Fruit fly (Drosophila melanogaster): Measurements from ENCODE around the gene ifc.

DNA sequence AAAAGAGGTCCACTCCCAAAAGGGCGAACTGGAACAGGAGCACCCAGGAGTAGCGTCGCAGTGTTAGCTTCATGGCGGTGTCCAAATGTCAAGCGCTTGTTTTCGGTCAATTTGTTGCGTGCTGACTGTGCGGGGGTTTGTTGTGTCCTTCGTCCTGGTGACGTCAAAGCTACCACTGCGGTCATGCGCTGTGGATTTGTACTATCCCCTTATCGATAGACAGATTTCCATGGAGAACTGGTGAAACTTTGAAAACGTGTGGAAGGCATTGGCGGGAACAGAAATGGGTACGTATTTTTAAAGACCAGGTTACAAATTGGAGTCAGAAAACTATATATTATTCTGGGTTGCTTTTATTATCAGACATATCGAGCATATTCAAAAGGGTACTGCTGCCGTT lies 30.0 kb upstream of the ifc start, which contains the start of gene CG13999:
- TF ChIP-seq acj6 (GFP tag; optimal IDR thresholded peaks at IDR 0.05) (no peak), fd59A (GFP tag; optimal IDR thresholded peaks at IDR 0.05) (no peak), Sox15 (GFP tag; optimal IDR thresholded peaks at IDR 0.05) (no peak)
